Worm (Caenorhabditis elegans): ENCODE data around the gene rpl-36.A.

DNA sequence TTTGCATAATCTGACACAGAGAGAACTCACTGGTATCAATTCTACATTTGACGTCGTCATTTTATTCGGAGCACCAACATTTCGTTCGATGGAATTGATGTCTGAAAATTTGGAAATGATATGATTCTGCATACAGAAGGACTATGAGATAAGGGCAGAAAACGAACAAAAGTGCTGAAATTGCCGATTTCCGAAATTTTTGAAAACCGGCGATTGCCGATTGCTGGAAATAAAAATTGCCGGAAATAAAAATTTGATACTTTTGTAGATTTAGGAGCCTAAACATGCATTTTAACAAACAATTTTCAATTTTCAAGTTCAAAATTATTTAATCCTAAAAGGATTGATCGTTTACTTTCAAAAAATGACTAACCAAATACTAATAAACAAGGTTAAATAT lies 7.6 kb downstream of the rpl-36.A start, which contains the start of gene unc-53:
- no peak for TF ChIP-seq ztf-23 (GFP tag; IDR thresholded peaks at IDR 0.05)
- TF ChIP-seq ztf-29 (GFP tag; IDR thresholded peaks at IDR 0.05) = no peak
- TF ChIP-seq flt-1 (GFP tag; IDR thresholded peaks at IDR 0.05) = no peak
- no peak for TF ChIP-seq T22C8.4 (GFP tag; IDR thresholded peaks at IDR 0.05)
- no peak for TF ChIP-seq tab-1 (GFP tag; IDR thresholded peaks at IDR 0.05)
- no peak for TF ChIP-seq klf-2 (GFP tag; conservative IDR thresholded peaks at IDR 0.05)
